Fruit fly (Drosophila melanogaster) whole organism, embryonic: Measurements from ENCODE around the gene Egfrap.

ENCODE experiments used
- Blimp-1 ChIP-seq: fragments of 200-800 bp; sonication (Bioruptor generic); optimal IDR thresholded peaks from 3 replicates; lab custom pipeline; 2018; ENCODE audit warnings: missing biosample characterization, missing genetic modification characterization, mild to moderate bottlenecking, moderate library complexity, missing genetic modification reagents
- CG10321 ChIP-seq: fragments of 200-800 bp; sonication (Bioruptor generic); IDR thresholded peaks from 2 replicates; pipeline ENCODE4 v1.3.6; 2022; ENCODE audit warnings: missing biosample characterization, missing genetic modification characterization
- CG10565 ChIP-seq: fragments of 200-800 bp; sonication (Bioruptor generic); optimal IDR thresholded peaks from 3 replicates; lab custom pipeline; 2016; ENCODE audit warnings: missing biosample characterization, mild to moderate bottlenecking, missing genetic modification characterization
- CG11504 ChIP-seq: fragments of 200-800 bp; sonication (Bioruptor generic); optimal IDR thresholded peaks from 3 replicates; lab custom pipeline; 2019; ENCODE audit warnings: missing biosample characterization, mild to moderate bottlenecking, missing genetic modification characterization, moderate library complexity
- CG12391 ChIP-seq: fragments of 200-800 bp; sonication (Bioruptor generic); optimal IDR thresholded peaks from 3 replicates; lab custom pipeline; 2018; ENCODE audit warnings: missing biosample characterization, mild to moderate bottlenecking, missing genetic modification characterization, moderate library complexity
- CG12744 ChIP-seq: fragments of 200-800 bp; sonication (Bioruptor generic); optimal IDR thresholded peaks from 2 replicates; lab custom pipeline; 2016; ENCODE audit warnings: missing biosample characterization, missing genetic modification characterization
- CG1603 ChIP-seq: fragments of 200-800 bp; sonication (Bioruptor generic); optimal IDR thresholded peaks from 2 replicates; lab custom pipeline; 2019; ENCODE audit warnings: missing biosample characterization, mild to moderate bottlenecking, missing genetic modification characterization, moderate library complexity
- CG17612 ChIP-seq: fragments of 200-800 bp; sonication (Bioruptor generic); IDR thresholded peaks from 2 replicates; pipeline ENCODE4 v1.3.6; 2022; ENCODE audit warnings: missing biosample characterization, missing genetic modification characterization
- CG2202 ChIP-seq: fragments of 200-800 bp; sonication (Bioruptor generic); optimal IDR thresholded peaks from 2 replicates; lab custom pipeline; 2018; ENCODE audit warnings: missing biosample characterization, mild to moderate bottlenecking, missing genetic modification characterization
- CG30020 ChIP-seq: fragments of 200-800 bp; optimal IDR thresholded peaks from 2 replicates; lab custom pipeline; 2019; ENCODE audit warnings: missing biosample characterization, mild to moderate bottlenecking, missing genetic modification characterization, moderate library complexity
- CG31224 ChIP-seq: fragments of 200-800 bp; sonication (Bioruptor generic); IDR thresholded peaks from 2 replicates; pipeline ENCODE4 v1.3.6; 2022; ENCODE audit warnings: missing biosample characterization, missing genetic modification characterization
- CG32772 ChIP-seq: fragments of 200-800 bp; sonication (Bioruptor generic); IDR thresholded peaks from 2 replicates; pipeline ENCODE4 v1.3.6; 2022; ENCODE audit warnings: missing biosample characterization, missing genetic modification characterization
- CG4404 ChIP-seq: fragments of 200-800 bp; sonication (Bioruptor generic); IDR thresholded peaks from 2 replicates; pipeline ENCODE4 v1.3.6; 2022; ENCODE audit warnings: missing biosample characterization, missing genetic modification characterization
- CG5953 ChIP-seq: fragments of 200-800 bp; sonication (Bioruptor generic); IDR thresholded peaks from 2 replicates; pipeline ENCODE4 v1.3.6; 2022; ENCODE audit warnings: missing biosample characterization, missing genetic modification characterization
- CG7786 ChIP-seq: fragments of 200-800 bp; sonication (Bioruptor generic); optimal IDR thresholded peaks from 2 replicates; lab custom pipeline; 2016; ENCODE audit warnings: missing biosample characterization, missing genetic modification characterization
- CG8765 ChIP-seq: fragments of 200-800 bp; sonication (Bioruptor generic); IDR thresholded peaks from 2 replicates; pipeline ENCODE4 v1.3.6; 2022; ENCODE audit warnings: missing biosample characterization, missing genetic modification characterization
- CG8924 ChIP-seq: fragments of 200-800 bp; optimal IDR thresholded peaks from 3 replicates; lab custom pipeline; 2019; ENCODE audit warnings: missing biosample characterization, mild to moderate bottlenecking, missing genetic modification characterization, moderate library complexity
- CG8944 ChIP-seq: fragments of 200-800 bp; sonication (Bioruptor generic); optimal IDR thresholded peaks from 3 replicates; lab custom pipeline; 2016; ENCODE audit warnings: missing biosample characterization, missing genetic modification characterization
- D ChIP-seq, 2 experiments: fragments of 200-800 bp in 1 of 2; fragments of >200 bp in 1 of 2; sonication (Bioruptor generic) in 1 of 2; optimal IDR thresholded peaks; 2 replicates in 1 of 2; 3 replicates in 1 of 2; lab custom pipeline; 2017; ENCODE audit warnings: mild to moderate bottlenecking in 1 of 2, missing biosample characterization in 1 of 2, missing genetic modification characterization in 1 of 2, missing genetic modification reagents in 1 of 2
- Dip3 ChIP-seq: fragments of 200-800 bp; sonication (Bioruptor generic); optimal IDR thresholded peaks from 3 replicates; lab custom pipeline; 2016; ENCODE audit warnings: missing biosample characterization, missing genetic modification characterization
- Dp ChIP-seq: fragments of 200-800 bp; sonication (Bioruptor generic); optimal IDR thresholded peaks from 2 replicates; lab custom pipeline; 2018; ENCODE audit warnings: missing biosample characterization, mild to moderate bottlenecking, missing genetic modification characterization, moderate library complexity
- Dref ChIP-seq: fragments of 200-800 bp; sonication (Bioruptor generic); IDR thresholded peaks from 2 replicates; pipeline ENCODE4 v1.3.6; 2022; ENCODE audit warnings: missing biosample characterization, missing genetic modification characterization
- Ets65A ChIP-seq: fragments of 200-800 bp; sonication (Bioruptor generic); peaks from one replicate; lab custom pipeline; 2016; ENCODE audit warnings: missing biosample characterization, missing genetic modification characterization
- HmgD ChIP-seq: fragments of 200-800 bp; sonication (Bioruptor generic); optimal IDR thresholded peaks from 3 replicates; lab custom pipeline; 2016; ENCODE audit warnings: missing biosample characterization, missing genetic modification characterization
- Hmx ChIP-seq: fragments of 200-800 bp; sonication (Bioruptor generic); optimal IDR thresholded peaks from 2 replicates; lab custom pipeline; 2016; ENCODE audit warnings: missing biosample characterization, missing genetic modification characterization
- Nf-YB ChIP-seq: fragments of 200-800 bp; sonication (Bioruptor generic); optimal IDR thresholded peaks from 3 replicates; lab custom pipeline; 2019; ENCODE audit warnings: missing biosample characterization, mild to moderate bottlenecking, missing genetic modification characterization, moderate library complexity
- Nf-YC ChIP-seq: fragments of 200-800 bp; optimal IDR thresholded peaks from 3 replicates; lab custom pipeline; 2019; ENCODE audit warnings: missing biosample characterization, mild to moderate bottlenecking, missing genetic modification characterization, moderate library complexity
- TFAM ChIP-seq: fragments of 200-800 bp; sonication (Bioruptor generic); optimal IDR thresholded peaks from 2 replicates; lab custom pipeline; 2017; ENCODE audit warnings: missing biosample characterization, missing genetic modification characterization, inconsistent platforms
- Xbp1 ChIP-seq: fragments of 200-800 bp; sonication (Bioruptor generic); optimal IDR thresholded peaks from 3 replicates; lab custom pipeline; 2016; ENCODE audit warnings: missing biosample characterization, mild to moderate bottlenecking, missing genetic modification characterization
- amos ChIP-seq: fragments of 200-800 bp; sonication (Bioruptor generic); IDR thresholded peaks from 2 replicates; pipeline ENCODE4 v1.3.6; 2022; ENCODE audit warnings: missing biosample characterization, missing genetic modification characterization; ENCODE audit not compliant: partially characterized antibody
- br ChIP-seq: fragments of >200 bp; optimal IDR thresholded peaks from 2 replicates; lab custom pipeline; 2017
- bsh ChIP-seq, 2 experiments: fragments of 200-800 bp; sonication (Bioruptor generic); optimal IDR thresholded peaks; 2 replicates each; lab custom pipeline; 2017 to 2018; ENCODE audit warnings: mild to moderate bottlenecking in 2 of 2, missing biosample characterization in 2 of 2, missing genetic modification characterization in 2 of 2, moderate library complexity in 1 of 2
- chif ChIP-seq, 2 experiments: fragments of 200-800 bp; sonication (Bioruptor generic); optimal IDR thresholded peaks; 3 replicates each; lab custom pipeline; 2016; ENCODE audit warnings: missing biosample characterization in 2 of 2, missing genetic modification characterization in 2 of 2
- chn ChIP-seq: fragments of 200-800 bp; sonication (Bioruptor generic); optimal IDR thresholded peaks from 2 replicates; lab custom pipeline; 2016; ENCODE audit warnings: missing biosample characterization, missing genetic modification characterization
- disco-r ChIP-seq: fragments of 200-800 bp; sonication (Bioruptor generic); optimal IDR thresholded peaks from 2 replicates; lab custom pipeline; 2016; ENCODE audit warnings: missing biosample characterization, missing genetic modification characterization
- dmrt11E ChIP-seq: fragments of 200-800 bp; sonication (Bioruptor generic); optimal IDR thresholded peaks from 3 replicates; lab custom pipeline; 2018; ENCODE audit warnings: missing biosample characterization, mild to moderate bottlenecking, missing genetic modification characterization, moderate library complexity
- ewg ChIP-seq: fragments of 200-800 bp; sonication (Bioruptor generic); optimal IDR thresholded peaks from 3 replicates; lab custom pipeline; 2017; ENCODE audit warnings: mild to moderate bottlenecking, missing biosample characterization, missing genetic modification reagents, missing genetic modification characterization
- fru ChIP-seq: fragments of >200 bp; optimal IDR thresholded peaks from 2 replicates; lab custom pipeline; 2017
- gt ChIP-seq: fragments of 200-800 bp; sonication (Bioruptor generic); IDR thresholded peaks from 2 replicates; pipeline ENCODE4 v1.3.6; 2022; ENCODE audit warnings: missing biosample characterization, missing genetic modification characterization
- ham ChIP-seq: fragments of 200-800 bp; sonication (Bioruptor generic); IDR thresholded peaks from 2 replicates; pipeline ENCODE4 v1.3.6; 2022; ENCODE audit warnings: missing biosample characterization, missing genetic modification characterization
- hkb ChIP-seq, 2 experiments: fragments of 200-800 bp in 1 of 2; fragments of >200 bp in 1 of 2; sonication (Bioruptor generic) in 1 of 2; IDR thresholded peaks in 1 of 2; optimal IDR thresholded peaks in 1 of 2; 2 replicates each; pipeline versions ENCODE4 v1.3.6 to Lab custom; 2017 to 2022; ENCODE audit warnings: missing biosample characterization in 1 of 2, missing genetic modification characterization in 1 of 2
- lbe ChIP-seq: fragments of 200-800 bp; sonication (Bioruptor generic); optimal IDR thresholded peaks from 2 replicates; lab custom pipeline; 2016; ENCODE audit warnings: missing biosample characterization, mild to moderate bottlenecking, missing genetic modification characterization
- lilli ChIP-seq: fragments of 200-800 bp; sonication (Bioruptor generic); optimal IDR thresholded peaks from 3 replicates; lab custom pipeline; 2016; ENCODE audit warnings: missing biosample characterization, missing genetic modification characterization
- luna ChIP-seq: fragments of 200-800 bp; sonication (Bioruptor generic); optimal IDR thresholded peaks from 2 replicates; lab custom pipeline; 2016; ENCODE audit warnings: missing biosample characterization, missing genetic modification characterization
- pita ChIP-seq: fragments of 200-800 bp; sonication (Bioruptor generic); optimal IDR thresholded peaks from 2 replicates; lab custom pipeline; 2017; ENCODE audit warnings: missing biosample characterization, mild to moderate bottlenecking, missing genetic modification characterization
- ssp ChIP-seq: fragments of 200-800 bp; sonication (Bioruptor generic); IDR thresholded peaks from 2 replicates; pipeline ENCODE4 v1.3.6; 2022; ENCODE audit warnings: missing biosample characterization, missing genetic modification characterization
- tin ChIP-seq: fragments of 200-800 bp; sonication (Bioruptor generic); optimal IDR thresholded peaks from 3 replicates; lab custom pipeline; 2016; ENCODE audit warnings: missing biosample characterization, missing genetic modification characterization
- tx ChIP-seq: fragments of 200-800 bp; sonication (Bioruptor generic); optimal IDR thresholded peaks from 2 replicates; lab custom pipeline; 2016; ENCODE audit warnings: missing biosample characterization, missing genetic modification characterization
- wek ChIP-seq: fragments of 200-800 bp; sonication (Bioruptor generic); optimal IDR thresholded peaks from 3 replicates; lab custom pipeline; 2018; ENCODE audit warnings: missing biosample characterization, mild to moderate bottlenecking, missing genetic modification characterization, moderate library complexity
- wor ChIP-seq: fragments of 200-800 bp; sonication (Bioruptor generic); IDR thresholded peaks from 2 replicates; pipeline ENCODE4 v1.3.6; 2022; ENCODE audit warnings: missing biosample characterization, missing genetic modification characterization

The Egfrap gene

dm6 chr3L:5966850-5967418 is 16.5 kb upstream of the Egfrap start (continued):
- TF ChIP-seq amos (GFP tag; lab: Robert Waterston, UW) (peak; percentile 15; the same call in 1 of the 2 replicates), Blimp-1 (GFP tag; lab: Kevin White, UChicago) (no peak), D (optimal IDR thresholded peaks at IDR 0.05; lab: Kevin White, UChicago) (peak; percentile 6), D (GFP tag; optimal IDR thresholded peaks at IDR 0.05; lab: Kevin White, UChicago) (no peak), ewg (no peak), CG31224 (no peak), CG30020 (tag; lab: Kevin White, UChicago) (no peak), br (lab: Kevin White, UChicago) (no peak), CG5953 (no peak), luna (GFP tag; lab: Kevin White, UChicago) (no peak), wek (GFP tag; lab: Kevin White, UChicago) (no peak), Nf-YB (GFP tag; lab: Kevin White, UChicago) (no peak), CG17612 (GFP tag; lab: Robert Waterston, UW) (no peak), Dref (GFP tag; lab: Robert Waterston, UW) (no peak), CG7786 (GFP tag; lab: Kevin White, UChicago) (no peak), TFAM (no peak), CG11504 (tag; lab: Kevin White, UChicago) (peak; percentile 99), CG10565 (GFP tag; lab: Kevin White, UChicago) (no peak), wor (GFP tag; lab: Robert Waterston, UW) (no peak)

- TF ChIP-seq ssp (GFP tag; lab: Robert Waterston, UW): no peak
- TF ChIP-seq chif (GFP tag; optimal IDR thresholded peaks at IDR 0.05; lab: Kevin White, UChicago): peak in 1 of 2 experiments; percentile 20
- peak in 1 of 2 experiments; percentile 25 for TF ChIP-seq bsh (GFP tag; optimal IDR thresholded peaks at IDR 0.05; lab: Kevin White, UChicago)
- TF ChIP-seq CG32772: 0 out of 2 replicates have a peak, but pooled peaks have one; percentile 14
- no peak for TF ChIP-seq CG8924
- TF ChIP-seq ham: no peak
- no peak for TF ChIP-seq tx (GFP tag; lab: Kevin White, UChicago)
- TF ChIP-seq CG1603: peak; percentile 32
- no peak for TF ChIP-seq CG12391
- TF ChIP-seq Nf-YC: no peak
- TF ChIP-seq Xbp1 (GFP tag; lab: Kevin White, UChicago): peak; percentile 19
- no peak for TF ChIP-seq CG2202
- TF ChIP-seq Hmx: no peak
- no peak for TF ChIP-seq HmgD (GFP tag; lab: Kevin White, UChicago)
- TF ChIP-seq gt (GFP tag; lab: Robert Waterston, UW): no peak
- peak; percentile 29 for TF ChIP-seq dmrt11E
- TF ChIP-seq CG4404 (GFP tag; lab: Robert Waterston, UW): peak; percentile 43
- no peak for TF ChIP-seq Dip3 (GFP tag; lab: Kevin White, UChicago)
- TF ChIP-seq CG10321 (GFP tag; lab: Robert Waterston, UW): no peak
- no peak for TF ChIP-seq tin (GFP tag; lab: Kevin White, UChicago)
- no peak for TF ChIP-seq lbe (GFP tag; lab: Kevin White, UChicago)
- no peak for TF ChIP-seq pita (GFP tag; lab: Kevin White, UChicago)
- TF ChIP-seq Dp (GFP tag; lab: Kevin White, UChicago): no peak
- TF ChIP-seq CG8765 (GFP tag; lab: Robert Waterston, UW): no peak
- peak; percentile 92 for TF ChIP-seq Ets65A (GFP tag; lab: Kevin White, UChicago)
- TF ChIP-seq CG8944 (GFP tag; lab: Kevin White, UChicago): no peak
- TF ChIP-seq lilli (GFP tag; lab: Kevin White, UChicago): no peak
- no peak for TF ChIP-seq hkb (optimal IDR thresholded peaks at IDR 0.05; lab: Kevin White, UChicago)
- TF ChIP-seq hkb (GFP tag; IDR thresholded peaks at IDR 0.05; lab: Robert Waterston, UW): no peak
- TF ChIP-seq disco-r (GFP tag; lab: Kevin White, UChicago): no peak
- TF ChIP-seq fru (lab: Kevin White, UChicago): no peak
- TF ChIP-seq chn (GFP tag; lab: Kevin White, UChicago): peak; percentile 20
- TF ChIP-seq D (optimal IDR thresholded peaks at IDR 0.05; lab: Kevin White, UChicago): no peak
- no peak for TF ChIP-seq D (GFP tag; optimal IDR thresholded peaks at IDR 0.05; lab: Kevin White, UChicago)
- no peak for TF ChIP-seq CG12744
Observed at dm6 chr3L:5964399-5964798, 13.9 kb upstream of the Egfrap start.
